Fruit fly (Drosophila melanogaster): ENCODE measurements around the gene CG43901.

dm6 chrX:10927110-10927509, 21.5 kb downstream of the CG43901 start, which contains the start of gene CG2145:
- TF ChIP-seq insv (optimal IDR thresholded peaks at IDR 0.05) (no peak), ttk (optimal IDR thresholded peaks at IDR 0.05) (no peak), Myc (optimal IDR thresholded peaks at IDR 0.05) (no peak)

All from Kc167 (cell line).